Worm (Caenorhabditis elegans): ENCODE measurements around the gene tlk-1.

Gene tlk-1

DNA sequence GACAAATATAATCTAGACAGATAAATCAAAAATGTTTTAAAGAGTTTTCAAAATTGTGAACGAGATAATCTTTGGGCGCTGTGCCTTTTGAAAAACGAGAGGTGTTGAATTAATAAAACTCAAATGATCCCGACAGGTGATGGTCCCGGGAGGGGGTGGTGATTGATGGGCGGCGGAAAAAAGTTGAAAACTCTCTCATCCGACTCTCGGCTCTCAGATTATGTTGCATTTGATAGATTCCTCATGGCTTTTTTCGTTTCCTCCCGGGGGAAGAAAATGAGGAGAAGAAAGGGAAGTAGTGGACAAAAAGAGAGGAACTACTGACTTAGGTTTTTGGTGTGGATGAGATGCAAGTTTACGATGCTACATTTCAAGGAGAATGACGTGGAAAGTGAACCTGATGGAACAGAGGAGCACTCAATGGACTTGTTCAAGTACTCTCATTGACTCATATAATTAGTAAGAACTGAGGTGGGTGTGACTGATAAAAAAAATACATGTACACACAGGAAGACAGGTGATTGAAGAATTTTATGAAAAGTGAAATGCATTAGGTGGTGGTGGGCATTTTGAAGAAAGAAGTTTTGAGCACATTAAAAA lies 31.7 kb downstream of the tlk-1 start (continued):
- TF ChIP-seq fos-1 (tag; optimal IDR thresholded peaks at IDR 0.05) (no peak), egl-13 (tag; optimal IDR thresholded peaks at IDR 0.05) (no peak), lsy-2 (tag; optimal IDR thresholded peaks at IDR 0.05) (peak; percentile 1 to 7), nhr-71 (tag; optimal IDR thresholded peaks at IDR 0.05) (peak; percentile 60), rnt-1 (tag; optimal IDR thresholded peaks at IDR 0.05) (peak; percentile 74), efl-1 (optimal IDR thresholded peaks at IDR 0.05) (no peak), efl-1 (GFP tag; optimal IDR thresholded peaks at IDR 0.05 in 1 of 2) (peak in 1 of 2 experiments; percentile 3), fkh-8 (tag; optimal IDR thresholded peaks at IDR 0.05) (no peak)

DNA sequence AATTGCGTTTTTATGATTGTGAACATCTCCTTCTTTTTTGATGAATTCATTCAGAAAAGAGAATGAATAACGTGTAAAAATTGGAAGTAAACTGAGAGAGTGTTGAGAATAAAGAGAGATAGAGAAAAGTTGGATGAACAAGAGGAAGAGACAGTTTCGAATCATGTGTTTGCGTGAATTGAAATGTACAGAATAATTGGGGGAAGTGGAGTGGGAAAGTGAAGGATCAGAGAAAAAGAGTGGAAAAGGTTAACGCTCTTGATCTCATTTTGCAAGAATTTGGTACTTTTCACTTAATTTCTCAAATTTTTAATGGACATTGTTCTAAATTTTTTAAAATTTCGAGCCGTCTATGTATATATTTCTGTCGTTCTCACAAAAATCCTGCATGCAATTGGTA lies 33.7 kb downstream of the tlk-1 start:
- TF ChIP-seq fkh-10 (GFP tag; optimal IDR thresholded peaks at IDR 0.05) (no peak), pqm-1 (tag; optimal IDR thresholded peaks at IDR 0.05) (no peak), nhr-237 (tag; optimal IDR thresholded peaks at IDR 0.05) (no peak), lin-35 (GFP tag; optimal IDR thresholded peaks at IDR 0.05) (peak in 1 of 2 experiments; percentile 26), elt-2 (tag; optimal IDR thresholded peaks at IDR 0.05) (no peak), dpl-1 (GFP tag; optimal IDR thresholded peaks at IDR 0.05) (no peak), ets-5 (GFP tag; IDR thresholded peaks at IDR 0.05) (no peak), isw-1 (GFP tag; IDR thresholded peaks at IDR 0.05) (no peak), ceh-82 (tag; optimal IDR thresholded peaks at IDR 0.05) (no peak), aha-1 (tag; optimal IDR thresholded peaks at IDR 0.05) (no peak), C34B4.2 (tag; optimal IDR thresholded peaks at IDR 0.05) (no peak), sup-37 (GFP tag; optimal IDR thresholded peaks at IDR 0.05) (no peak), lsy-2 (tag; optimal IDR thresholded peaks at IDR 0.05) (peak in 1 of 2 experiments; percentile 23), ceh-90 (tag; optimal IDR thresholded peaks at IDR 0.05) (no peak), egl-27 (tag; optimal IDR thresholded peaks at IDR 0.05) (no peak), vab-15 (tag; optimal IDR thresholded peaks at IDR 0.05) (no peak), ceh-63 (GFP tag; optimal IDR thresholded peaks at IDR 0.05) (no peak), ztf-11 (tag; optimal IDR thresholded peaks at IDR 0.05) (no peak), lin-14 (GFP tag; optimal IDR thresholded peaks at IDR 0.05) (peak; percentile 64), egl-13 (tag; optimal IDR thresholded peaks at IDR 0.05) (no peak), fkh-4 (tag; optimal IDR thresholded peaks at IDR 0.05; ENCODE audit: borderline replicate concordance) (no peak), nhr-19 (GFP tag; conservative IDR thresholded peaks at IDR 0.05) (no peak), nhr-90 (tag; optimal IDR thresholded peaks at IDR 0.05; ENCODE audit: poor library complexity) (no peak), swsn-7 (tag; optimal IDR thresholded peaks at IDR 0.05) (no peak), nhr-84 (tag; optimal IDR thresholded peaks at IDR 0.05) (no peak), nhr-12 (tag; optimal IDR thresholded peaks at IDR 0.05) (no peak), nhr-77 (tag; optimal IDR thresholded peaks at IDR 0.05) (no peak), grh-1 (GFP tag; IDR thresholded peaks at IDR 0.05) (no peak), mab-9 (GFP tag; IDR thresholded peaks at IDR 0.05) (no peak), snu-23 (GFP tag; optimal IDR thresholded peaks at IDR 0.05) (peak; percentile 22), mdl-1 (tag; optimal IDR thresholded peaks at IDR 0.05) (no peak), ztf-4 (tag; optimal IDR thresholded peaks at IDR 0.05) (no peak), lin-39 (tag; optimal IDR thresholded peaks at IDR 0.05) (no peak), elt-3 (tag; optimal IDR thresholded peaks at IDR 0.05) (peak in 1 of 6 experiments; percentile 27), ces-1 (GFP tag; optimal IDR thresholded peaks at IDR 0.05) (no peak), hlh-17 (GFP tag; optimal IDR thresholded peaks at IDR 0.05; ENCODE audit: borderline replicate concordance) (no peak), mef-2 (tag; optimal IDR thresholded peaks at IDR 0.05) (no peak), hpl-2 (GFP tag; optimal IDR thresholded peaks at IDR 0.05) (no peak), pag-3 (tag; optimal IDR thresholded peaks at IDR 0.05; ENCODE audit: borderline replicate concordance, insufficient read depth) (no peak), xbp-1 (tag; optimal IDR thresholded peaks at IDR 0.05) (no peak), unc-30 (tag; optimal IDR thresholded peaks at IDR 0.05) (no peak), aly-2 (tag; optimal IDR thresholded peaks at IDR 0.05) (no peak), F16B12.6 (tag; optimal IDR thresholded peaks at IDR 0.05) (no peak), nhr-20 (tag; optimal IDR thresholded peaks at IDR 0.05) (peak; percentile 3)

All from whole organism, L1 larva.